Worm (Caenorhabditis elegans): ENCODE data around the gene srh-298.
A peak's percentile ranks its signal among the peaks of the same experiment; 100 is the strongest.

srh-298 gene

DNA sequence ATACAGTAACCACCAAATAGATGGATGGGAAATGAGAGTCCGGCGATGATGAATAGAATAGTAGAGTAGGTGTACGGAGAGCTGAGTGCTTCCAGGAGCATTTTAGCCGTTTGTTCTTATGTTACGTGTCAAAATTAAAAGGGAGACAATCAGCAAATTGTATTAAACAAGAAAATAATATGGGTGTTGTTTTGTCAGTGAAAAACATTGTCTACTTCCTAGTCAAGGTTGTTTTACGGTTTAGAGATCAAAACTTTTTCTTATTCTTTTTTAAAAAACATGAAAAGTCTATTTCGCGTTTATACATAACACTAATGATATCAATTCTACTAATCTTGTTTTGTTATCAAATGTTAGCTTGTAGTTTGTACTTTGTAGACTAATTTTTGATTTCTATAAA is 24.7 kb upstream of the srh-298 start, which contains the start of gene srh-289:
Gene srh-289, minus strand, starts transcription at position 101 of the 400 bp plus-strand sequence.
- TF ChIP-seq tbx-11 (GFP tag; IDR thresholded peaks at IDR 0.05) (no peak), pes-1 (GFP tag; IDR thresholded peaks at IDR 0.05) (no peak), tbx-37 (GFP tag; conservative IDR thresholded peaks at IDR 0.05) (no peak), aly-1 (tag; optimal IDR thresholded peaks at IDR 0.05) (no peak), flt-1 (GFP tag; IDR thresholded peaks at IDR 0.05) (no peak)

DNA sequence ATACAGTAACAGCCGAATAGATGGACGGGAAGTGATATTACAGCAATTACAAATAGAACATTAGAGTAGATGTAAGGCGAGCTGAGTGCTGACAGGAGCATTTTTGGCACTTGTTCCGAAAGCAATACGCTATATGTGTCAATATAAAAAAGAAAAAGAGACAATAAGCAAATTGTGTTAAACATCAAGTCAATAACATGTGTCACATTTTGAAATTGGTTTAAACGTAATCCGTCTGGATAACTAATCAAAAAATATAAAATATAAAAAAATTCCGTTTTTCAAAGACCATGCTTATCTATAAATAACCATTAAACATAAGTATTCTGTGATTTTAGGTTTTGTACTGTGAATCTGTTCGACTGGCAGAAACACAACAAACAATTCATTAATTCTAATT is 23.0 kb upstream of the srh-298 start, which contains the start of gene srh-288:
Gene srh-288, minus strand, starts transcription at position 101 of the 400 bp plus-strand sequence.
- TF ChIP-seq pes-1 (GFP tag; IDR thresholded peaks at IDR 0.05) (no peak), hmbx-1 (tag; optimal IDR thresholded peaks at IDR 0.05) (no peak), aly-1 (tag; optimal IDR thresholded peaks at IDR 0.05) (no peak), hnd-1 (tag; optimal IDR thresholded peaks at IDR 0.05) (no peak), flt-1 (GFP tag; IDR thresholded peaks at IDR 0.05) (no peak), scrt-1 (GFP tag; IDR thresholded peaks at IDR 0.05) (no peak), tbx-37 (GFP tag; conservative IDR thresholded peaks at IDR 0.05) (no peak)

DNA sequence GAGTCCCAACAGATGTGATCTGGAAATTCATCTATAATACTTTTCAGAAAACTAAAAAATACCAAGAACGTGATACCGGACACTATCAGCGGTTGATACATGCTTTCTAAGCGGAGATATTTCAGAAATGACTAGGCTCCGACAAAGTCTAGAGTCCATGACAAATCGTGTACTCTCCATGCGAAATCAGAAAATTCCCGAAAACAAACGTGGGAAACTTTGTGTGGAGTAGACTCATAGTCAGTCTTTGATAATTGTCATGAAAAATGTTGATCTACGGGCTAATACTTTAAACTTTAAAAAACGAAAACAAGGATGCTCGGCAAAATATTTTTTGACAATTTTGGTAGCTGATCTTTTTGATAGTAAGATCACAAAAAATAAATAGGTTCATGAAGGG is 19.9 kb upstream of the srh-298 start, which contains the start of gene srx-18:
Gene srx-18, minus strand, starts transcription at position 101 of the 400 bp plus-strand sequence.
- TF ChIP-seq ets-7 (tag; optimal IDR thresholded peaks at IDR 0.05) (no peak), sea-1 (GFP tag; conservative IDR thresholded peaks at IDR 0.05) (no peak), hmg-4 (GFP tag; optimal IDR thresholded peaks at IDR 0.05) (no peak), ceh-13 (GFP tag; optimal IDR thresholded peaks at IDR 0.05) (no peak), hnd-1 (tag; optimal IDR thresholded peaks at IDR 0.05) (no peak), tra-4 (tag; optimal IDR thresholded peaks at IDR 0.05) (no peak), ceh-36 (tag; optimal IDR thresholded peaks at IDR 0.05) (no peak), F13C5.2 (tag; optimal IDR thresholded peaks at IDR 0.05) (no peak), tbx-37 (GFP tag; conservative IDR thresholded peaks at IDR 0.05) (no peak), tbx-11 (GFP tag; IDR thresholded peaks at IDR 0.05) (no peak), flt-1 (GFP tag; IDR thresholded peaks at IDR 0.05) (no peak)

DNA sequence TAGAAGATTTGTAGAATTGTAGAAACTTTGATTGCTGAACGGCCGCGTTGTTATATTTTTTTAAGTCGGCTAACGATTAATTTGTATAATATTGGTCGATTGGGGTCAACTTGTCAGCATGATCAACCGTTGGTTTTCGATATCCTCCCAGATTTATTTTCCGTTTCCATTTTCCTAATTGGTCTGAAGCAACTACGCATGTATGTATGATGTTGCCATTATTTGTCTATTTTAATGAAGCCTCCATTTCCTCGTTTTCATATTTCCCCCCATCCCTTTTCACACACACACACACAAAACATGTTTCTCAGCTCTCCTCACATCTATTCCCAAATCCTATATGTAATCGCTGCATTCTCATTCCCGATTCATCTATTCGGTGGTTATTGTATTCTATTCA is 18.1 kb upstream of the srh-298 start, which contains the start of gene srh-287:
Gene srh-287, plus strand, starts transcription at position 301 of the 400 bp plus-strand sequence.
- TF ChIP-seq F13C5.2 (tag; optimal IDR thresholded peaks at IDR 0.05) (no peak), hnd-1 (tag; optimal IDR thresholded peaks at IDR 0.05) (no peak), flt-1 (GFP tag; IDR thresholded peaks at IDR 0.05) (no peak), ama-1 (optimal IDR thresholded peaks at IDR 0.05) (no peak), ets-7 (tag; optimal IDR thresholded peaks at IDR 0.05) (no peak), sea-1 (GFP tag; conservative IDR thresholded peaks at IDR 0.05) (no peak), pes-1 (GFP tag; IDR thresholded peaks at IDR 0.05) (no peak), scrt-1 (GFP tag; IDR thresholded peaks at IDR 0.05) (no peak)

DNA sequence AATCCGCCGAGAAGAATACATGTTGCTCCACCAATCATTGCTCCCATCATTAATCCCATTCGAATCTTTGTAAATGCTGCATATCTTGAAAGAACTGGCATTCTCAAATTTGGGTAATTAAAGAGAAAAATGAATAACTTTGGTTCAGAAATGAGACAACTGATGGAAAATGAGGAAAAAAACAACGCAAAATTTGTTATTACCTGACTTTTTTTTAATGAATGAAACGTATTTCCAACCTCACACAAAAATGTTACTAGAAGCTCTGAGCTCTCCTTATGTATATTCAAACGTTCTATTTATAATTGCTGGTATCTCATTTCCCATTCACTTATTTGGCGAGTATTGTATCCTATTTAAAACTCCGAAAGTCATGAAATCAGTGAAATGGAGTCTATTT is 16.1 kb upstream of the srh-298 start, which contains the start of the genes Y94A7B.11 and srh-292:
Gene Y94A7B.11, minus strand, starts transcription at position 101 of the 400 bp plus-strand sequence.
Gene srh-292, plus strand, starts transcription at position 251 of the 400 bp plus-strand sequence.
- TF ChIP-seq tra-4 (tag; optimal IDR thresholded peaks at IDR 0.05), result no peak
- no peak for TF ChIP-seq ama-1 (optimal IDR thresholded peaks at IDR 0.05)
- TF ChIP-seq tbx-37 (GFP tag; conservative IDR thresholded peaks at IDR 0.05), result no peak
- TF ChIP-seq ets-7 (tag; optimal IDR thresholded peaks at IDR 0.05), result no peak
- no peak for TF ChIP-seq aly-1 (tag; optimal IDR thresholded peaks at IDR 0.05)
- TF ChIP-seq hmg-4 (GFP tag; optimal IDR thresholded peaks at IDR 0.05), result no peak
- TF ChIP-seq flt-1 (GFP tag; IDR thresholded peaks at IDR 0.05), result no peak
- no peak for TF ChIP-seq hnd-1 (tag; optimal IDR thresholded peaks at IDR 0.05)
- no peak for TF ChIP-seq B0310.2 (tag; optimal IDR thresholded peaks at IDR 0.05)
- TF ChIP-seq scrt-1 (GFP tag; IDR thresholded peaks at IDR 0.05), result no peak
- no peak for TF ChIP-seq tbx-11 (GFP tag; IDR thresholded peaks at IDR 0.05)
- TF ChIP-seq ceh-13 (GFP tag; optimal IDR thresholded peaks at IDR 0.05), result no peak
- TF ChIP-seq pes-1 (GFP tag; IDR thresholded peaks at IDR 0.05), result no peak
- no peak for TF ChIP-seq F13C5.2 (tag; optimal IDR thresholded peaks at IDR 0.05)
- no peak for TF ChIP-seq hmbx-1 (tag; optimal IDR thresholded peaks at IDR 0.05)

DNA sequence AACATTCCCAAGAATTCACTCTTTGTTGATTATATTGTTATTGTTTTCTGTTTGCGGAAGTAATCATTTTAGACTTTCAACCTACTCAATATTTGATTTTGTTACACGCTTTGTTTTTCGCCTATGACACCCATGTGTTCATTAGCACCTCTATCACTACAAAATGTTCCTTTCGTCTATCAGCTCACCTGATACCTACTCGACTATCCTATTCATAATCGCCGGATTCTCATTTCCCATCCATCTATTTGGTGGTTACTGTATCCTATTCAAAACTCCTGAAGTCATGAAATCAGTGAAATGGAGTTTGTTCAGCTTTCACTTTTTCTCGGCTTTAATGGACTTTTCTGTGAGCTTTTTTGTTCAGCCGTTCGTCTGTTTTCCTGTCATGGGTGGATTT is 13.3 kb upstream of the srh-298 start, which contains the start of gene srh-291:
Gene srh-291, plus strand, starts transcription at position 301 of the 400 bp plus-strand sequence.
- TF ChIP-seq ceh-36 (tag; optimal IDR thresholded peaks at IDR 0.05) (no peak), tra-4 (tag; optimal IDR thresholded peaks at IDR 0.05) (no peak), scrt-1 (GFP tag; IDR thresholded peaks at IDR 0.05) (no peak), pes-1 (GFP tag; IDR thresholded peaks at IDR 0.05) (no peak), ceh-13 (GFP tag; optimal IDR thresholded peaks at IDR 0.05) (no peak), tbx-11 (GFP tag; IDR thresholded peaks at IDR 0.05) (no peak), F13C5.2 (tag; optimal IDR thresholded peaks at IDR 0.05) (no peak), aly-1 (tag; optimal IDR thresholded peaks at IDR 0.05) (no peak), hnd-1 (tag; optimal IDR thresholded peaks at IDR 0.05) (no peak)

DNA sequence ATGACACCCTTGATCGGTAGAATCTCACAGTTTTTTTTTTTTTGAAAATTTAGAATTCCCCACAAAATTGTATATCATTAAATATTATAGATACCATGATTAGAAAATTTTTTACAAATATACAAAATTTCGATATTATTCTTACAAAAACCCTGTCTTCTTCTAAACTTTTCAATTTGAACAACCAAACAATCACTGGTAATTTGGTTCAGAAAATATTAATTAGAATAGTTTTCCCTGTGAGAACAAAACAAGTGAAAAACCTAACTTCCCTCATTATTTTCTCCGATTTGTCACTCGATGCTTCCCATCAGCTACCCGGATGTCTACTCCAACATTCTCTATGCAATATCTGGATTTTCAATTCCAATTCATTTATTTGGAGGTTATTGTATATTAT is 8.6 kb upstream of the srh-298 start, which contains the start of gene srh-296:
Gene srh-296, plus strand, starts transcription at position 301 of the 400 bp plus-strand sequence.
- TF ChIP-seq pes-1 (GFP tag; IDR thresholded peaks at IDR 0.05) (no peak), B0310.2 (tag; optimal IDR thresholded peaks at IDR 0.05) (no peak), flt-1 (GFP tag; IDR thresholded peaks at IDR 0.05) (no peak), hmbx-1 (tag; optimal IDR thresholded peaks at IDR 0.05) (no peak), ama-1 (optimal IDR thresholded peaks at IDR 0.05) (no peak), tra-4 (tag; optimal IDR thresholded peaks at IDR 0.05) (no peak), F13C5.2 (tag; optimal IDR thresholded peaks at IDR 0.05) (no peak), ceh-13 (GFP tag; optimal IDR thresholded peaks at IDR 0.05) (no peak), hnd-1 (tag; optimal IDR thresholded peaks at IDR 0.05) (no peak), aly-1 (tag; optimal IDR thresholded peaks at IDR 0.05) (no peak), ets-7 (tag; optimal IDR thresholded peaks at IDR 0.05) (no peak), sea-1 (GFP tag; conservative IDR thresholded peaks at IDR 0.05) (no peak), scrt-1 (GFP tag; IDR thresholded peaks at IDR 0.05) (no peak), tbx-11 (GFP tag; IDR thresholded peaks at IDR 0.05) (no peak), hmg-4 (GFP tag; optimal IDR thresholded peaks at IDR 0.05) (no peak), tbx-37 (GFP tag; conservative IDR thresholded peaks at IDR 0.05) (no peak), ceh-36 (tag; optimal IDR thresholded peaks at IDR 0.05) (no peak)

DNA sequence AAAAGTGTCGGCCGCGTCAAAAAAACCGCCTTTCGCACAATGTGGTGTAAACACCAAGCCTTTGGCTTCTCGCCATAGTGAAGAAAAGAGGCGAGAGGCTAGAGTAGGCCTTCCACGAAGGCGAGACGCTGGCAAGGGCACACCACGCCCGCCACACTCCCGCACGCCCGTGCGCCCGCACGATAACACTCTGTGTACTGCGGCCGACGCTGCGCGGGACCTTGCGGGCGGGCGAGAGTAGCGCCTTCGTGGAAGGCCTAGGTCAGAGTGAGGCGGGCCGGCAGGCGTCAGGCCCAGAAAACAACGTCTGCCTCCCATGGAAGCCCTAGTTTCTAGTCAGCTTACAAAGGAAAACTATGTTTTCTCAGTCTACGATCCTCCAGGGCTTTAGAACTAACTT is 6.5 kb upstream of the srh-298 start:
- TF ChIP-seq sea-1 (GFP tag; conservative IDR thresholded peaks at IDR 0.05), result no peak
- peak; percentile 31 for TF ChIP-seq aly-1 (tag; optimal IDR thresholded peaks at IDR 0.05)
